Fruit fly (Drosophila melanogaster): ENCODE results near the gene Ubx.
A peak's percentile ranks its signal among the peaks of the same experiment; 100 is the strongest.

Gene Ubx

dm6 chr3R:16632698-16633097 is 101.5 kb downstream of the Ubx start:
- TF ChIP-seq EcR (GFP tag; optimal IDR thresholded peaks at IDR 0.05) (no peak), pan (optimal IDR thresholded peaks at IDR 0.05) (no peak), psq (optimal IDR thresholded peaks at IDR 0.05) (no peak), usp (GFP tag; optimal IDR thresholded peaks at IDR 0.05) (no peak), CG8478 (optimal IDR thresholded peaks at IDR 0.05) (no peak), Dll (optimal IDR thresholded peaks at IDR 0.05) (no peak)

- no peak for TF ChIP-seq pan (optimal IDR thresholded peaks at IDR 0.05)
- no peak for TF ChIP-seq EcR (GFP tag; optimal IDR thresholded peaks at IDR 0.05)
- no peak for TF ChIP-seq psq (optimal IDR thresholded peaks at IDR 0.05)
- no peak for TF ChIP-seq usp (GFP tag; optimal IDR thresholded peaks at IDR 0.05)
- TF ChIP-seq Dll (optimal IDR thresholded peaks at IDR 0.05), result no peak
- TF ChIP-seq CG8478 (optimal IDR thresholded peaks at IDR 0.05), result no peak
Measured at dm6 chr3R:16630564-16630963, 103.7 kb downstream of the Ubx start.

dm6 chr3R:16626899-16627432 is 107.3 kb downstream of the Ubx start:
- no peak for TF ChIP-seq pan (optimal IDR thresholded peaks at IDR 0.05)
- TF ChIP-seq usp (GFP tag; optimal IDR thresholded peaks at IDR 0.05), result no peak
- TF ChIP-seq psq (optimal IDR thresholded peaks at IDR 0.05), result no peak
- no peak for TF ChIP-seq EcR (GFP tag; optimal IDR thresholded peaks at IDR 0.05)
- TF ChIP-seq CG8478 (optimal IDR thresholded peaks at IDR 0.05), result no peak
- TF ChIP-seq Dll (optimal IDR thresholded peaks at IDR 0.05), result no peak

dm6 chr3R:16625844-16626430 is 108.3 kb downstream of the Ubx start:
- no peak for TF ChIP-seq usp (GFP tag; optimal IDR thresholded peaks at IDR 0.05)
- peak; percentile 8 for TF ChIP-seq Dll (optimal IDR thresholded peaks at IDR 0.05)
- no peak for TF ChIP-seq psq (optimal IDR thresholded peaks at IDR 0.05)

- no peak for TF ChIP-seq pan (optimal IDR thresholded peaks at IDR 0.05)
- TF ChIP-seq Dll (optimal IDR thresholded peaks at IDR 0.05), result no peak
- no peak for TF ChIP-seq usp (GFP tag; optimal IDR thresholded peaks at IDR 0.05)
- no peak for TF ChIP-seq EcR (GFP tag; optimal IDR thresholded peaks at IDR 0.05)
- TF ChIP-seq psq (optimal IDR thresholded peaks at IDR 0.05), result no peak
- TF ChIP-seq CG8478 (optimal IDR thresholded peaks at IDR 0.05), result no peak
Measured at dm6 chr3R:16624750-16625549, 109.3 kb downstream of the Ubx start, which contains the start of gene Fas1. Fas1 (plus strand) TSS chr3R:16625238.

dm6 chr3R:16624371-16624749 is 109.9 kb downstream of the Ubx start, which contains the start of gene Ccdc114:
Ccdc114 (minus strand) TSS chr3R:16624717.
- TF ChIP-seq usp (GFP tag; optimal IDR thresholded peaks at IDR 0.05), result no peak
- no peak for TF ChIP-seq EcR (GFP tag; optimal IDR thresholded peaks at IDR 0.05)
- no peak for TF ChIP-seq pan (optimal IDR thresholded peaks at IDR 0.05)
- no peak for TF ChIP-seq Dll (optimal IDR thresholded peaks at IDR 0.05)
- no peak for TF ChIP-seq psq (optimal IDR thresholded peaks at IDR 0.05)
- TF ChIP-seq CG8478 (optimal IDR thresholded peaks at IDR 0.05), result no peak

- TF ChIP-seq CG8478 (optimal IDR thresholded peaks at IDR 0.05) (no peak), pan (optimal IDR thresholded peaks at IDR 0.05) (no peak), usp (GFP tag; optimal IDR thresholded peaks at IDR 0.05) (no peak), EcR (GFP tag; optimal IDR thresholded peaks at IDR 0.05) (no peak), psq (optimal IDR thresholded peaks at IDR 0.05) (no peak), Dll (optimal IDR thresholded peaks at IDR 0.05) (no peak)
Measured at dm6 chr3R:16620478-16620877, 113.7 kb downstream of the Ubx start, which contains the start of gene CG14893. CG14893 (plus strand) TSS chr3R:16620778.

dm6 chr3R:16617650-16618049 is 116.6 kb downstream of the Ubx start, which contains the start of gene CG17560:
CG17560 (plus strand) TSS chr3R:16617950.
- TF ChIP-seq usp (GFP tag; optimal IDR thresholded peaks at IDR 0.05) (no peak), Dll (optimal IDR thresholded peaks at IDR 0.05) (no peak), pan (optimal IDR thresholded peaks at IDR 0.05) (no peak)

dm6 chr3R:16615009-16615408 is 119.2 kb downstream of the Ubx start, which contains the start of gene CG17562:
CG17562 (plus strand) TSS chr3R:16615309.
- TF ChIP-seq pan (optimal IDR thresholded peaks at IDR 0.05) (no peak), usp (GFP tag; optimal IDR thresholded peaks at IDR 0.05) (no peak), psq (optimal IDR thresholded peaks at IDR 0.05) (no peak), EcR (GFP tag; optimal IDR thresholded peaks at IDR 0.05) (no peak)

- no peak for TF ChIP-seq usp (GFP tag; optimal IDR thresholded peaks at IDR 0.05)
- TF ChIP-seq Dll (optimal IDR thresholded peaks at IDR 0.05), result no peak
Measured at dm6 chr3R:16614241-16614640, 120.0 kb downstream of the Ubx start, which contains the start of gene CG10340. CG10340 (minus strand) TSS chr3R:16614391.

- TF ChIP-seq EcR (GFP tag; optimal IDR thresholded peaks at IDR 0.05), result no peak
- TF ChIP-seq psq (optimal IDR thresholded peaks at IDR 0.05), result no peak
- no peak for TF ChIP-seq pan (optimal IDR thresholded peaks at IDR 0.05)
Measured at dm6 chr3R:16613300-16613699, 120.9 kb downstream of the Ubx start, which contains the start of gene CG12783. CG12783 (minus strand) TSS chr3R:16613400.

- no peak for TF ChIP-seq psq (optimal IDR thresholded peaks at IDR 0.05)
- no peak for TF ChIP-seq CG8478 (optimal IDR thresholded peaks at IDR 0.05)
- TF ChIP-seq Dll (optimal IDR thresholded peaks at IDR 0.05), result no peak
- TF ChIP-seq pan (optimal IDR thresholded peaks at IDR 0.05), result no peak
- no peak for TF ChIP-seq usp (GFP tag; optimal IDR thresholded peaks at IDR 0.05)
- TF ChIP-seq EcR (GFP tag; optimal IDR thresholded peaks at IDR 0.05), result no peak
Measured at dm6 chr3R:16611240-16611639, 123.0 kb downstream of the Ubx start.
